Worm (Caenorhabditis elegans): ENCODE measurements around the gene lsy-2.

DNA sequence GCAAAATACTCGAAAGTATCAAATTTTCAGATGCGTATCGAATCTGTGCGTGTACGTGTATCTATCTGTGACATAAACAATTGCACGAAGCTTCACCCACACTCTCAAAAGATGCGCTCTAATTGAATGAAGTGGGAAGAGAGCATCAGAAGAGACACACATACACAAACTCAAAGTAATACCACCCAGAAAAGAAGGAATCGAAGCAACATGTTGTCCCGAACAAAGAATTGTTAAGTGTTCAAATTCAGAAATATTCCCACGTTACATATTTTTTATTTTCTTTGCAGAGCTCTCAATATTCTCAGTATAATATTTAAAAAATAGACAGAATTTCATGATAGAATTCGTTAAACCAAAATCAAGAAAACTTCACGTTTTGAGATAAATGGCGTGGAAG lies 47.4 kb downstream of the lsy-2 start:
- TF ChIP-seq lsy-2 (tag; optimal IDR thresholded peaks at IDR 0.05) (no peak), dmd-6 (GFP tag; IDR thresholded peaks at IDR 0.05) (no peak), lir-3 (tag; optimal IDR thresholded peaks at IDR 0.05) (no peak), ceh-28 (tag; optimal IDR thresholded peaks at IDR 0.05) (no peak), ama-1 (optimal IDR thresholded peaks at IDR 0.05) (no peak), nhr-102 (tag; optimal IDR thresholded peaks at IDR 0.05) (no peak), pha-4 (GFP tag; IDR thresholded peaks at IDR 0.05) (no peak), pha-4 (tag; optimal IDR thresholded peaks at IDR 0.05) (no peak), zag-1 (tag; optimal IDR thresholded peaks at IDR 0.05) (no peak), hlh-30 (tag; optimal IDR thresholded peaks at IDR 0.05; ENCODE audit: insufficient read depth) (no peak), nhr-76 (tag; optimal IDR thresholded peaks at IDR 0.05) (no peak), R02D3.7 (tag; optimal IDR thresholded peaks at IDR 0.05) (no peak), fkh-10 (GFP tag; optimal IDR thresholded peaks at IDR 0.05) (no peak), lin-15B (tag; optimal IDR thresholded peaks at IDR 0.05) (no peak), nhr-42 (GFP tag; IDR thresholded peaks at IDR 0.05) (no peak)
